Fruit fly (Drosophila melanogaster) whole organism, embryonic: Measurements from ENCODE around the gene tutl.

Experiments
- BEAF-32 ChIP-seq: fragments of 200-800 bp; sonication (Bioruptor generic); optimal IDR thresholded peaks from 3 replicates; lab custom pipeline; 2017; ENCODE audit warnings: missing biosample characterization, missing genetic modification characterization, mild to moderate bottlenecking, moderate library complexity, missing genetic modification reagents
- CG11085 ChIP-seq: fragments of 200-800 bp; sonication (Bioruptor generic); IDR thresholded peaks from 2 replicates; pipeline ENCODE4 v1.3.6; 2022; ENCODE audit warnings: missing biosample characterization, missing genetic modification characterization
- CG11456 ChIP-seq: fragments of 200-800 bp; sonication (Bioruptor generic); IDR thresholded peaks from 3 replicates; pipeline ENCODE4 v1.3.6; 2022; ENCODE audit warnings: missing biosample characterization, missing genetic modification characterization
- CG12155 ChIP-seq: fragments of 200-800 bp; sonication (Bioruptor generic); optimal IDR thresholded peaks from 3 replicates; lab custom pipeline; 2016; ENCODE audit warnings: missing biosample characterization, missing genetic modification characterization
- CG12391 ChIP-seq: fragments of 200-800 bp; sonication (Bioruptor generic); optimal IDR thresholded peaks from 3 replicates; lab custom pipeline; 2018; ENCODE audit warnings: missing biosample characterization, mild to moderate bottlenecking, missing genetic modification characterization, moderate library complexity
- CG13296 ChIP-seq: fragments of 200-800 bp; sonication (Bioruptor generic); optimal IDR thresholded peaks from 3 replicates; lab custom pipeline; 2018; ENCODE audit warnings: missing biosample characterization, mild to moderate bottlenecking, missing genetic modification characterization
- CG15269 ChIP-seq: fragments of 200-800 bp; sonication (Bioruptor generic); optimal IDR thresholded peaks from 2 replicates; lab custom pipeline; 2018; ENCODE audit warnings: missing biosample characterization, mild to moderate bottlenecking, missing genetic modification characterization, moderate library complexity
- CG18262 ChIP-seq: fragments of 200-800 bp; optimal IDR thresholded peaks from 3 replicates; lab custom pipeline; 2019; ENCODE audit warnings: missing biosample characterization, mild to moderate bottlenecking, missing genetic modification characterization, moderate library complexity
- CG18599 ChIP-seq: fragments of 200-800 bp; sonication (Bioruptor generic); optimal IDR thresholded peaks from 3 replicates; lab custom pipeline; 2017; ENCODE audit warnings: missing biosample characterization, missing genetic modification characterization, mild to moderate bottlenecking, moderate library complexity, missing genetic modification reagents
- CG2678 ChIP-seq: fragments of 200-800 bp; sonication (Bioruptor generic); optimal IDR thresholded peaks from 3 replicates; lab custom pipeline; 2019; ENCODE audit warnings: missing biosample characterization, mild to moderate bottlenecking, missing genetic modification characterization, moderate library complexity
- CG2712 ChIP-seq: fragments of 200-800 bp; optimal IDR thresholded peaks from 3 replicates; lab custom pipeline; 2019; ENCODE audit warnings: missing biosample characterization, mild to moderate bottlenecking, missing genetic modification characterization, moderate library complexity
- CG2875 ChIP-seq: fragments of 200-800 bp; sonication (Bioruptor generic); optimal IDR thresholded peaks from 2 replicates; lab custom pipeline; 2017; ENCODE audit warnings: missing biosample characterization, mild to moderate bottlenecking, missing genetic modification characterization, missing genetic modification reagents
- CG33557 ChIP-seq: fragments of 200-800 bp; sonication (Bioruptor generic); optimal IDR thresholded peaks from 2 replicates; lab custom pipeline; 2019; ENCODE audit warnings: missing biosample characterization, mild to moderate bottlenecking, missing genetic modification characterization, moderate library complexity
- CG3838 ChIP-seq: fragments of 200-800 bp; sonication (Bioruptor generic); optimal IDR thresholded peaks from 3 replicates; lab custom pipeline; 2016; ENCODE audit warnings: missing biosample characterization, missing genetic modification characterization
- CG42726 ChIP-seq: fragments of 200-800 bp; sonication (Bioruptor generic); IDR thresholded peaks from 2 replicates; pipeline ENCODE4 v1.3.6; 2022; ENCODE audit warnings: missing biosample characterization, missing genetic modification characterization; ENCODE audit not compliant: partially characterized antibody
- CG6765 ChIP-seq: fragments of 200-800 bp; sonication (Bioruptor generic); optimal IDR thresholded peaks from 3 replicates; lab custom pipeline; 2017; ENCODE audit warnings: missing biosample characterization, mild to moderate bottlenecking, missing genetic modification characterization
- CG7745 ChIP-seq: fragments of 200-800 bp; sonication (Bioruptor generic); optimal IDR thresholded peaks from 2 replicates; lab custom pipeline; 2018; ENCODE audit warnings: missing biosample characterization, mild to moderate bottlenecking, missing genetic modification characterization, moderate library complexity
- CG7786 ChIP-seq: fragments of 200-800 bp; sonication (Bioruptor generic); optimal IDR thresholded peaks from 2 replicates; lab custom pipeline; 2016; ENCODE audit warnings: missing biosample characterization, missing genetic modification characterization
- CG8089 ChIP-seq: fragments of 200-800 bp; sonication (Bioruptor generic); optimal IDR thresholded peaks from 3 replicates; lab custom pipeline; 2016; ENCODE audit warnings: missing biosample characterization, missing genetic modification characterization
- CG8765 ChIP-seq: fragments of 200-800 bp; sonication (Bioruptor generic); IDR thresholded peaks from 2 replicates; pipeline ENCODE4 v1.3.6; 2022; ENCODE audit warnings: missing biosample characterization, missing genetic modification characterization
- CG9727 ChIP-seq: fragments of 200-800 bp; sonication (Bioruptor generic); optimal IDR thresholded peaks from 3 replicates; lab custom pipeline; 2017; ENCODE audit warnings: missing biosample characterization, mild to moderate bottlenecking, missing genetic modification characterization
- CG9817 ChIP-seq: fragments of 200-800 bp; sonication (Bioruptor generic); optimal IDR thresholded peaks from 2 replicates; lab custom pipeline; 2018; ENCODE audit warnings: missing biosample characterization, mild to moderate bottlenecking, missing genetic modification characterization, moderate library complexity
- CHES-1-like ChIP-seq: fragments of 200-800 bp; sonication (Bioruptor generic); optimal IDR thresholded peaks from 2 replicates; lab custom pipeline; 2016; ENCODE audit warnings: missing biosample characterization, missing genetic modification characterization
- Deaf1 ChIP-seq: fragments of 200-800 bp; optimal IDR thresholded peaks from 3 replicates; lab custom pipeline; 2019; ENCODE audit warnings: missing biosample characterization, mild to moderate bottlenecking, missing genetic modification characterization, moderate library complexity
- Dll ChIP-seq: fragments of 200-800 bp; sonication (Bioruptor generic); IDR thresholded peaks from 4 replicates; pipeline ENCODE4 v1.3.6; 2022; ENCODE audit warnings: missing biosample characterization, missing genetic modification characterization; ENCODE audit not compliant: partially characterized antibody
- HLH54F ChIP-seq: fragments of 200-800 bp; sonication (Bioruptor generic); optimal IDR thresholded peaks from 3 replicates; lab custom pipeline; 2016; ENCODE audit warnings: missing biosample characterization, missing genetic modification characterization
- HmgD ChIP-seq: fragments of 200-800 bp; sonication (Bioruptor generic); optimal IDR thresholded peaks from 3 replicates; lab custom pipeline; 2016; ENCODE audit warnings: missing biosample characterization, missing genetic modification characterization
- NC2α ChIP-seq: fragments of 200-800 bp; sonication (Bioruptor generic); optimal IDR thresholded peaks from 2 replicates; lab custom pipeline; 2016; ENCODE audit warnings: missing biosample characterization, missing genetic modification characterization
- NK7.1 ChIP-seq: fragments of 200-800 bp; sonication (Bioruptor generic); optimal IDR thresholded peaks from 3 replicates; lab custom pipeline; 2016; ENCODE audit warnings: missing biosample characterization, missing genetic modification characterization
- Ssrp ChIP-seq: fragments of 200-800 bp; sonication (Bioruptor generic); optimal IDR thresholded peaks from 2 replicates; lab custom pipeline; 2018; ENCODE audit warnings: missing biosample characterization, mild to moderate bottlenecking, missing genetic modification characterization, moderate library complexity
- abd-A ChIP-seq: fragments of 200-800 bp; sonication (Bioruptor generic); optimal IDR thresholded peaks from 3 replicates; lab custom pipeline; 2019; ENCODE audit warnings: missing biosample characterization, mild to moderate bottlenecking, missing genetic modification characterization, moderate library complexity
- ac ChIP-seq: fragments of 200-800 bp; sonication (Bioruptor generic); optimal IDR thresholded peaks from 3 replicates; lab custom pipeline; 2017; ENCODE audit warnings: missing biosample characterization, mild to moderate bottlenecking, missing genetic modification characterization
- ash1 ChIP-seq: fragments of 200-800 bp; sonication (Bioruptor generic); optimal IDR thresholded peaks from 2 replicates; lab custom pipeline; 2018; ENCODE audit warnings: missing biosample characterization, mild to moderate bottlenecking, missing genetic modification characterization
- az2 ChIP-seq: fragments of 200-800 bp; sonication (Bioruptor generic); optimal IDR thresholded peaks from 3 replicates; lab custom pipeline; 2016; ENCODE audit warnings: missing biosample characterization, missing genetic modification characterization
- caup ChIP-seq: fragments of 200-800 bp; sonication (Bioruptor generic); optimal IDR thresholded peaks from 3 replicates; lab custom pipeline; 2017; ENCODE audit warnings: missing biosample characterization, mild to moderate bottlenecking, missing genetic modification characterization, moderate library complexity; ENCODE audit not compliant: severe bottlenecking
- cwo ChIP-seq: fragments of 200-800 bp; sonication (Bioruptor generic); optimal IDR thresholded peaks from 3 replicates; lab custom pipeline; 2017; ENCODE audit warnings: missing biosample characterization, missing genetic modification characterization, mild to moderate bottlenecking, moderate library complexity, missing genetic modification reagents
- danr ChIP-seq: fragments of 200-800 bp; sonication (Bioruptor generic); IDR thresholded peaks from 2 replicates; pipeline ENCODE4 v1.3.6; 2022; ENCODE audit warnings: missing biosample characterization, missing genetic modification characterization
- gsb-n ChIP-seq: fragments of 200-800 bp; sonication (Bioruptor generic); optimal IDR thresholded peaks from 3 replicates; lab custom pipeline; 2018; ENCODE audit warnings: missing biosample characterization, mild to moderate bottlenecking, missing genetic modification characterization
- hkb ChIP-seq, 2 experiments: fragments of 200-800 bp in 1 of 2; fragments of >200 bp in 1 of 2; sonication (Bioruptor generic) in 1 of 2; IDR thresholded peaks in 1 of 2; optimal IDR thresholded peaks in 1 of 2; 2 replicates each; pipeline versions ENCODE4 v1.3.6 to Lab custom; 2017 to 2022; ENCODE audit warnings: missing biosample characterization in 1 of 2, missing genetic modification characterization in 1 of 2
- ken ChIP-seq: fragments of 200-800 bp; sonication (Bioruptor generic); IDR thresholded peaks from 3 replicates; pipeline ENCODE4 v1.3.6; 2022; ENCODE audit warnings: missing biosample characterization, missing genetic modification characterization
- nerfin-1 ChIP-seq: fragments of 200-800 bp; sonication (Bioruptor generic); optimal IDR thresholded peaks from 3 replicates; lab custom pipeline; 2019; ENCODE audit warnings: missing biosample characterization, mild to moderate bottlenecking, missing genetic modification characterization, moderate library complexity
- otp ChIP-seq: fragments of 200-800 bp; sonication (Bioruptor generic); IDR thresholded peaks from 3 replicates; pipeline ENCODE4, ENCODE4 v1.3.6; 2022; ENCODE audit warnings: missing biosample characterization, missing genetic modification characterization
- pnt ChIP-seq: fragments of 200-800 bp; sonication (Bioruptor generic); optimal IDR thresholded peaks from 3 replicates; lab custom pipeline; 2016; ENCODE audit warnings: missing biosample characterization, missing genetic modification characterization
- pros ChIP-seq: fragments of 200-800 bp; sonication (Bioruptor generic); optimal IDR thresholded peaks from 3 replicates; lab custom pipeline; 2019; ENCODE audit warnings: missing biosample characterization, mild to moderate bottlenecking, missing genetic modification characterization, moderate library complexity
- sna ChIP-seq: fragments of 200-800 bp; sonication (Bioruptor generic); IDR thresholded peaks from 2 replicates; pipeline ENCODE4 v1.3.6; 2022; ENCODE audit warnings: missing biosample characterization, missing genetic modification characterization; ENCODE audit not compliant: partially characterized antibody
- tll ChIP-seq, 2 experiments: fragments of 200-800 bp in 1 of 2; fragments of >200 bp in 1 of 2; sonication (Bioruptor generic) in 1 of 2; optimal IDR thresholded peaks; 2 replicates each; lab custom pipeline; 2017 to 2019; ENCODE audit warnings: missing biosample characterization in 2 of 2, missing genetic modification characterization in 2 of 2, mild to moderate bottlenecking in 1 of 2, moderate library complexity in 1 of 2
- tup ChIP-seq: fragments of 200-800 bp; sonication (Bioruptor generic); optimal IDR thresholded peaks from 2 replicates; lab custom pipeline; 2016; ENCODE audit warnings: missing biosample characterization, mild to moderate bottlenecking, missing genetic modification characterization, moderate library complexity

Gene tutl

DNA sequence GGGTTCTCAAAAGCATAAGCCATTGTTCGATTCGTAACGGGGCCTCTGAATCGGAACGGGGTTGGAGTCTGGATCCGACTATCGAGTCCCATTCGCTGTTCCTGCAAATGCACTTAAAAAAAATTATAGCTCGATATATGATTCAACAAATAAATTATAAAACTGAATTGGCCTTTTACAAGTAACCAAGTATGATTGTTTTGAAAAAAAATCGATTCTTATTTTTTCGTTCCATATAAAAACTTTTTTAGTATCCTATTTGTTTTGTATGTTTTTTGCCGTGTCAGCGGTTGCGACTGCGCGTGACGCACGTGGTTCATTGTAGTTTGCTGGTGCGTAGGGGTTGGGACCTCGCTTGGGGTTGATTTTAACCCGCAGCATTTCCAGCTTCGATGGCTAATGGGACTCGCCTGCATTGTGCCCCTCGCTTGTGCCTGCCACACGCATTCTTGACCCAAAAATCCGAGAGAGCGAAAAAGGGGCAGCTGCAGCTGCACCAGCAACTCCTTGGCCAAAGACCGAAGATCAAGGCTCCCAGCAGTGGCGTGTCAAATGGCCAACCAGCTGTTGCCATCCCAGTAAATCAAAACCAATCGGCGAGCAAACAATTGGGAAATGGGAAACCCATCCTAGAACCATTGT lies 67.9 kb downstream of the tutl start (continued):
- TF ChIP-seq hkb (optimal IDR thresholded peaks at IDR 0.05; lab: Kevin White, UChicago) (no peak), hkb (GFP tag; IDR thresholded peaks at IDR 0.05; lab: Robert Waterston, UW) (peak; percentile 64), CG9817 (tag; lab: Kevin White, UChicago) (no peak), CG15269 (tag; lab: Kevin White, UChicago) (no peak), CG8089 (GFP tag; lab: Kevin White, UChicago) (peak; percentile 59), Dll (GFP tag; lab: Robert Waterston, UW) (no peak), cwo (GFP tag; lab: Kevin White, UChicago) (no peak), CG7786 (GFP tag; lab: Kevin White, UChicago) (peak; percentile 64), Ssrp (tag; lab: Kevin White, UChicago) (peak; percentile 54), CG7745 (tag; lab: Kevin White, UChicago) (peak; percentile 70), NC2α (GFP tag; lab: Kevin White, UChicago) (peak; percentile 44), NK7.1 (GFP tag; lab: Kevin White, UChicago) (peak; percentile 36), caup (no peak), abd-A (tag; lab: Kevin White, UChicago) (no peak), CHES-1-like (GFP tag; lab: Kevin White, UChicago) (peak; percentile 37), CG11085 (GFP tag; lab: Robert Waterston, UW) (no peak), sna (GFP tag; lab: Robert Waterston, UW) (no peak), pros (GFP tag; lab: Kevin White, UChicago) (peak; percentile 91), ken (GFP tag; lab: Robert Waterston, UW) (0 out of 3 replicates have a peak, but pooled peaks have one; percentile 43), CG33557 (peak; percentile 90), HmgD (no peak), BEAF-32 (GFP tag; lab: Kevin White, UChicago) (no peak), CG12155 (GFP tag; lab: Kevin White, UChicago) (peak; percentile 50), danr (GFP tag; lab: Robert Waterston, UW) (0 out of 2 replicates have a peak, but pooled peaks have one; percentile 14), CG3838 (GFP tag; lab: Kevin White, UChicago) (no peak), gsb-n (tag; lab: Kevin White, UChicago) (peak; percentile 91), ac (GFP tag; lab: Kevin White, UChicago) (peak; percentile 91), CG2875 (GFP tag; lab: Kevin White, UChicago) (peak; percentile 16), otp (peak; percentile 48; the same call in 1 of the 3 replicates), CG11456 (no peak), CG42726 (no peak), CG9727 (GFP tag; lab: Kevin White, UChicago) (peak; percentile 95), CG6765 (GFP tag; lab: Kevin White, UChicago) (no peak), CG2712 (tag; lab: Kevin White, UChicago) (peak; percentile 93), tup (GFP tag; lab: Kevin White, UChicago) (peak; percentile 62), CG18262 (tag; lab: Kevin White, UChicago) (peak; percentile 92), Deaf1 (tag; lab: Kevin White, UChicago) (peak; percentile 11), pnt (GFP tag; lab: Kevin White, UChicago) (peak; percentile 47), nerfin-1 (tag; lab: Kevin White, UChicago) (peak; percentile 51), CG2678 (tag; lab: Kevin White, UChicago) (peak; percentile 55), HLH54F (GFP tag; lab: Kevin White, UChicago) (peak; percentile 35), CG13296 (no peak), CG18599 (peak; percentile 49), az2 (GFP tag; lab: Kevin White, UChicago) (peak; percentile 54), ash1 (GFP tag; lab: Kevin White, UChicago) (no peak), tll (GFP tag; optimal IDR thresholded peaks at IDR 0.05; lab: Kevin White, UChicago) (peak in 1 of 2 experiments; percentile 41), CG12391 (tag; lab: Kevin White, UChicago) (peak; percentile 88), CG8765 (GFP tag; lab: Robert Waterston, UW) (peak; percentile 87)
